Fruit fly (Drosophila melanogaster) Kc167 (cell line): ENCODE measurements around the gene CG4998.

Experiments
- Myc ChIP-seq: fragments of >200 bp; optimal IDR thresholded peaks from 2 replicates; lab custom pipeline; 2017; ENCODE audit warnings: missing external identifiers
- Sin3A ChIP-seq: fragments of >200 bp; optimal IDR thresholded peaks from 2 replicates; lab custom pipeline; 2018; ENCODE audit warnings: missing external identifiers
- h ChIP-seq: fragments of >200 bp; optimal IDR thresholded peaks from 3 replicates; lab custom pipeline; 2018; ENCODE audit warnings: missing external identifiers
- insv ChIP-seq: fragments of >200 bp; optimal IDR thresholded peaks from 3 replicates; lab custom pipeline; 2018; ENCODE audit warnings: missing external identifiers
- psq ChIP-seq: fragments of >200 bp; optimal IDR thresholded peaks from 2 replicates; lab custom pipeline; 2017; ENCODE audit warnings: missing external identifiers
- ttk ChIP-seq: sonication (Bioruptor generic); optimal IDR thresholded peaks from 2 replicates; lab custom pipeline; 2017; ENCODE audit warnings: missing external identifiers

dm6 chr3L:16334876-16335275, 3.9 kb upstream of the CG4998 start:
- TF ChIP-seq psq (lab: Kevin White, UChicago) (no peak), h (lab: Kevin White, UChicago) (no peak), Sin3A (lab: Kevin White, UChicago) (no peak), ttk (lab: Kevin White, UChicago) (no peak), insv (no peak), Myc (no peak)
